Fruit fly (Drosophila melanogaster): ENCODE data around the gene CG7384.

dm6 chr2L:10554676-10555075 lies 44.4 kb upstream of the CG7384 start:
- TF ChIP-seq CG13204 (GFP tag; optimal IDR thresholded peaks at IDR 0.05) = no peak
- TF ChIP-seq CG10348 (GFP tag; IDR thresholded peaks at IDR 0.05) = no peak
- TF ChIP-seq CG9948 (tag; optimal IDR thresholded peaks at IDR 0.05) = no peak
